Fruit fly (Drosophila melanogaster) whole organism, larva: ENCODE data around the gene Efhc1.1.
"Not testable (repeated sequence)": the region's sequence is repeated elsewhere in the genome, so short reads cannot be mapped to it uniquely, and the experiment has no call there.

Experiments used
- noc ChIP-seq: fragments of 200-800 bp; sonication (Bioruptor generic); optimal IDR thresholded peaks from 3 replicates; lab custom pipeline; 2019; ENCODE audit warnings: missing biosample characterization, mild to moderate bottlenecking, missing genetic modification characterization, moderate library complexity

Gene Efhc1.1

DNA sequence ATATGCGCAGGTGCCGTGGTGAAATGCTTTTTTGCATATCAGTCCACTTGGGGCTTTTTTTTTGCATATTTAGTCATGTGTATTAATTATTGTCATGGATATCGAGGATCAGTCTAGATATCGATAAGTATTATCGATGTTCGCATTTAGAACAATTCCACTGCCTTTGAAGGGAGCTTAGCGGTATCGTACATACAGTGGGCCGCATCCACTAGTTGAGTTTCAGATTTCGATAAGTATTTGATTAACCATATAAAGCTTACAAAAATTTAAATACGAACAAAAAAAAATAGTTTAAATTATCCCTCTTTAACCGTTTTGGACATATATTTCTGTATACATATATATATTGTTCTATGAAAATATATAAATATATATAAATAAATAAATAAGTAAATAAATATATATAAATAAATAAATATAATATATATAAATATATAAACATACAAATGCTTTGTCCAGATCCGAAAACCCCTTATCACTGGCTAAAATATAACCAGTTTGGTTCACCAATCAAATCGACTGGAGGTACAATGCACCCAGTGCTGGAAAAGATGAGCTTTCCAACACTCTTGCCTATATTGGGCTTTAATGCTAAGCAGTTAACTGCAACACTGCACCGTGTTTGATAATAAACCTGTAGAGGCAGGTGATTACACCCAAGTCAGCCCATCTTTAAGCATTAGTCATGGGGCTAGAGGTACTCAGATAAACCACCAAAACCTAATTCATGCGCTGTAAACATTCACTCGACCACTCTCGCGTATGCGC lies 19.6 kb upstream of the Efhc1.1 start:
- TF ChIP-seq noc (tag; lab: Kevin White, UChicago): no peak

DNA sequence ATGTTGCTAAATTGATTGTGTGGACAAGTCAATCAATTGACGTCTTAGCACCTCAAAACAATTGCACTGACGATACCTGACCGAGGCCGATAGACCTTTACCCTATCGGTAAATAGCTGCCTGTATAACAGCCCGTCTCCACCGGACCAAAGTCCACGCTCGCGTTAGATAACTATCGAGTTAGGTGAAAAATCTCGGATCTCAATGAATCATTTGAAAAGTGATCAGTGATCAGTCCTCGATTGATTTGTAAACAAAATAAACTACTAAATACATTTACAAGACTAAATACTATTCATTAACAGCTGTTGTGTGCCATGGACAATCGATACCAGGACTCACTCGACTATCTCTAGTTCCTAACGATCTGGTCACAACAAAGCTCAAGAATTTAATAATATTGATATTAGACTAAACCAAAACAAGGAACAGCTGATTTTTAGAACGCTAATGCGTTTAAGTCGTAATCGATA lies 15.6 kb upstream of the Efhc1.1 start, which contains the start of the genes sordd2 and CG15602:
Gene sordd2, minus strand, starts transcription at position 78 of the 473 bp plus-strand sequence.
Gene CG15602, plus strand, starts transcription at position 342 of the 473 bp plus-strand sequence.
- TF ChIP-seq noc (tag; lab: Kevin White, UChicago): not testable (repeated sequence)

dm6 chrX:15795951-15796443 lies 12.5 kb upstream of the Efhc1.1 start, which contains the start of gene sordd1:
Gene sordd1 (minus strand): TSS chrX:15796028.
- not testable (repeated sequence) for TF ChIP-seq noc (tag; lab: Kevin White, UChicago)

DNA sequence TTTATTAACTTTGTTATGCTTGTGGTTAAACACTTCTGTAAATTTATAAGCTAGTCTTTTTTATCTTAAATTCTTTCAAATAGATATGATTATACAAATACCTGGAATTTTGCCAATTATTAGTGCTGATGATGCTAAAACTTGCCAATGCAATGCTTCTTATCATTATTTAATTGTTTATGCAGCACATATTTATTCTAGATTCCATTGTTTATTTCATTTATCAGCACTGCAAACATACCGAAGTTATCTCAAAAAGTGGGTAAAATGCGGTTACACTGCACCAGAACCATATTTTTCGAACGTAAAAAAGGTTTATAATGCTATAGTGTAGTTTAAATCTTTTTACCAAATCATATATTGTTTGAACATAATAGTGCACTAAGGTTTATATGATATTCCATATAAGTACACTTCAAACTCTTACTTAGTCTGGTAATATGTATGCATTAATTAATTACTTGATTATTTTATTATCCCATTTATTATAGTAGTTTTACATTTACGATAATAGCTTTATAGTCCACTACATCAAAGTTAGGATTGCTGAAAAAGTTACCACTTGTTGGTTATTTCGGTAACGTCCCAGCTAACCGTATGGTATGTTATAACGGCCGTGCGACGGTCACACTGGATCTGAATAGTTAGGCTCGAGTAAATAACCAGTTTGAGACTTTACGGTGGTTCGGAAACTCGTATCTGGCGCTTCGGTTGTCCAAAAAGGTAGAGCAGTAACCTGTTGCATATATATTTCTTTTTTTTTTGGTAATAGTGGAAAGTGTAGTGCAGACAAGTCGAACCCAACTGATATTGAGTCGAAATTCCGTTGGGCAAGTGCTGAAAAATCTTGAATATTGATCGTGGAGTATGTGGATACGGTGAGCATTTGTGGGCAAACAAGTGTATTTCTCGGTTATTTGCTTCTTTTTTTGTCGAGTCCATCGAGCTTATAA lies 5.0 kb upstream of the Efhc1.1 start, which contains the start of gene Rhp:
Gene Rhp, plus strand, starts transcription at position 663 of the 953 bp plus-strand sequence.
- TF ChIP-seq noc (tag; lab: Kevin White, UChicago): no peak

DNA sequence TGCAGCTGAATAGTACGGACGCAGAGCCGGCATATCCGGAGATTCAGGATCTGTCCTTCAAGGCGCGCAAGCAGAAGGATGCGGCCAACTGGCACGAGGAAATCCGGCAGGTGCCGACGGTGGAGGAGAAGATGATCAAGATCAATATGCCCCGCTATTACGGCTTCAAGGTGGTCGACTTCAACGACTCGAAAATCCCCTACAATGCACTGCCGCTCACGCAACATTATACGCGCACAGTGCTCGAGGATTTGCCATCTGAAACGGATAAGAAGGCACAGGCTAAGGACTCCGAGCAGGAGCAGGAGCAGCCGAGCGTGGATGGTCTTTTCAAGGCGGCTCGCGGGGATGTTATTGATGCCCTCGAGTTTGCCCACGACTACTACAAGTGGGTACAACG lies 2.7 kb upstream of the Efhc1.1 start:
- no peak for TF ChIP-seq noc (tag; lab: Kevin White, UChicago)

- TF ChIP-seq noc (tag; lab: Kevin White, UChicago): no peak
Observed at dm6 chrX:15785429-15786239, 2.1 kb upstream of the Efhc1.1 start, which contains the start of the genes Paf-AHalpha and mRpS30. Gene Paf-AHalpha (minus strand): TSS chrX:15785583. Gene mRpS30 (plus strand): TSS chrX:15786047.

- TF ChIP-seq noc (tag; lab: Kevin White, UChicago): no peak
Observed at dm6 chrX:15778846-15779245, 4.7 kb downstream of the Efhc1.1 start, which contains the start of gene CG43673. Gene CG43673 (plus strand): TSS chrX:15779146.

dm6 chrX:15772663-15773062 lies 10.8 kb downstream of the Efhc1.1 start, which contains the start of gene CG43672:
Gene CG43672 (plus strand): TSS chrX:15772963.
- no peak for TF ChIP-seq noc (tag; lab: Kevin White, UChicago)

DNA sequence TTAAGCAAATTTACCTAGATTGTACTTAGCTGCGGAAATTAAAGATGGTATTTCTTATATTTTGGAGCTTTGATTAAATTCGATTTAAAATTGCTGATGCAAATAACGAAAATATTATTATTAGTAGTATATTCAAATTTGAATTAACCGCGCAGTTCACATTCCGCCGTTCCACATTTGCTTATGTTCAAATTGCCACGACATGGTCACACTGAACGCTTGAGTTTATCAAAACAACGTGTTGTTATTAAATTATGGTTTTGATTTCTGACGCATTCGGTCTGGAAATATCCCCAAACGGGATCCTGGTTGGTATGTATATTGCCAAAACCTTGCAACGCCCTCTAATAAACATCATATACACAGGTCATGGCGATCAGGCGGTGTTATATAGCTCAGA lies 14.1 kb downstream of the Efhc1.1 start, which contains the start of gene CG33172:
Gene CG33172, plus strand, starts transcription at position 208 of the 400 bp plus-strand sequence.
- TF ChIP-seq noc (tag; lab: Kevin White, UChicago): no peak

dm6 chrX:15766395-15766866 lies 17.1 kb downstream of the Efhc1.1 start, which contains the start of gene CG8952:
Gene CG8952 (minus strand): TSS chrX:15766445.
- TF ChIP-seq noc (tag; lab: Kevin White, UChicago): no peak

DNA sequence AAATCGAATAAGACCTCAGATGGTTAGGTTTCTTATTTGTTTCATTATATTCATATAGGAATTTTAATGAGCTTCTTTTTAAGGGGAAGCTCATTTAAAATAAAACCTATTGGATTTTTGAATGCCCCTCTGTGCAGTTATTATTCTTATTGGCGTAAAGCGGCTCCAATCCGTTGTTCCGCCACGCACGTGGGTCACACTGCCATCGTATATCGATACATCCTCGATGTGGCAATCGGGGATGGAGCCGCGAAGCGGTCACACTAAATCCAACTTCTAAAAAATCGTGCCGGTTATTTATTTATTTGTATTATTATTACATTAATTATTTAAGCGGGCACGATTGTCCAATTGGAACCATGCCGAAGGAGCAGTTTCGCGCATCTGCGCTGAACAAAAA lies 20.8 kb downstream of the Efhc1.1 start, which contains the start of gene Polr3A:
Gene Polr3A, plus strand, starts transcription at position 234 of the 400 bp plus-strand sequence.
- TF ChIP-seq noc (tag; lab: Kevin White, UChicago): no peak

DNA sequence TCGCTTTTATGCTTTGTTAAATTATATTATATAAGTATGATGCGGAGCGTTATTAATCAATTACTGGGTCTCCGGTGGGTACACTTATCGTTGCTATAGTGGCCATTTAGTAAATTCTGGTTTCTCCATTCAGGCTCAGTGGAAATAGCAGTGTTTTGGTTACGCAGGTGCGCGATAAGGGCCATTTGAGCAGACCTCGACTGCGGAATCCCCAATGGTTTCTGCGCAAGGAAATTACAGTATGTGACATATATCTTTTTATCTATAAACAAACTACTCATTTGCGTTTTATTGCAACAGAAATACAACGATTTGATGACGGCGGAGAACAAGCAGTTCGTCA lies 22.2 kb downstream of the Efhc1.1 start:
- no peak for TF ChIP-seq noc (tag; lab: Kevin White, UChicago)

- TF ChIP-seq noc (tag; lab: Kevin White, UChicago): no peak
Observed at dm6 chrX:15760447-15761297, 22.8 kb downstream of the Efhc1.1 start, which contains the start of the genes Graf and mRpL3. Gene Graf (minus strand): TSS chrX:15760733. Gene mRpL3 (plus strand): TSS chrX:15761248.
